Worm (Caenorhabditis elegans) whole organism, L2 larva: ENCODE data around the gene nas-23.

ENCODE experiments used
- C34F6.9 ChIP-seq: fragments of 150-350 bp; optimal IDR thresholded peaks from 2 replicates; lab custom pipeline; 2014; ENCODE audit warnings: missing biosample characterization, missing genetic modification characterization
- F13H6.1 ChIP-seq: sonication (generic microtip); optimal IDR thresholded peaks from 2 replicates; lab custom pipeline; 2016; ENCODE audit warnings: missing genetic modification characterization, missing compliant biosample characterization
- R02D3.7 ChIP-seq: fragments of 150-350 bp; optimal IDR thresholded peaks from 2 replicates; lab custom pipeline; 2014; ENCODE audit warnings: missing biosample characterization, missing genetic modification characterization
- Y55F3AM.14 ChIP-seq: fragments of 200-800 bp; sonication (Bioruptor generic); optimal IDR thresholded peaks from 2 replicates; lab custom pipeline; 2018; ENCODE audit warnings: mild to moderate bottlenecking, missing genetic modification characterization, missing compliant biosample characterization
- ZK546.5 ChIP-seq: sonication (generic microtip); optimal IDR thresholded peaks from 2 replicates; lab custom pipeline; 2017; ENCODE audit warnings: missing biosample characterization, missing genetic modification characterization
- aly-2 ChIP-seq: fragments of 150-350 bp; optimal IDR thresholded peaks from 2 replicates; lab custom pipeline; 2014; ENCODE audit warnings: missing biosample characterization, missing genetic modification characterization
- ama-1 ChIP-seq: fragments of 150-350 bp; optimal IDR thresholded peaks from 2 replicates; lab custom pipeline; 2018; ENCODE audit warnings: inconsistent platforms
- crh-2 ChIP-seq: sonication (generic microtip); optimal IDR thresholded peaks from 2 replicates; lab custom pipeline; 2017; ENCODE audit warnings: missing biosample characterization, missing genetic modification characterization
- dmd-4 ChIP-seq: sonication (generic microtip); optimal IDR thresholded peaks from 2 replicates; lab custom pipeline; 2017; ENCODE audit warnings: missing biosample characterization, missing genetic modification characterization
- egl-27 ChIP-seq: sonication (generic microtip); optimal IDR thresholded peaks from 3 replicates; lab custom pipeline; 2017; ENCODE audit warnings: missing biosample characterization, missing genetic modification reagents, missing genetic modification characterization
- elt-1 ChIP-seq: fragments of 150-350 bp; optimal IDR thresholded peaks from 2 replicates; lab custom pipeline; 2014; ENCODE audit warnings: missing biosample characterization, missing genetic modification characterization
- fos-1 ChIP-seq: fragments of 150-350 bp; optimal IDR thresholded peaks from 2 replicates; lab custom pipeline; 2014; ENCODE audit warnings: missing biosample characterization, missing genetic modification characterization
- gmeb-1 ChIP-seq: fragments of 150-350 bp; optimal IDR thresholded peaks from 2 replicates; lab custom pipeline; 2014; ENCODE audit warnings: missing biosample characterization, missing genetic modification characterization
- lin-11 ChIP-seq: fragments of 150-350 bp; sonication (generic microtip); optimal IDR thresholded peaks from 2 replicates; lab custom pipeline; 2014; ENCODE audit warnings: missing biosample characterization, missing genetic modification characterization, inconsistent platforms, mixed read lengths
- lin-13 ChIP-seq: fragments of 150-350 bp; optimal IDR thresholded peaks from 2 replicates; lab custom pipeline; 2014; ENCODE audit warnings: missing biosample characterization, missing genetic modification reagents, missing genetic modification characterization
- lin-39 ChIP-seq: fragments of 150-350 bp; optimal IDR thresholded peaks from 2 replicates; lab custom pipeline; 2014; ENCODE audit warnings: missing biosample characterization, missing genetic modification reagents, missing genetic modification characterization
- lsy-2 ChIP-seq, 2 experiments: fragments of 150-350 bp in 1 of 2; sonication (generic microtip) in 1 of 2; optimal IDR thresholded peaks; 2 replicates each; lab custom pipeline; 2014 to 2017; ENCODE audit warnings: missing biosample characterization in 2 of 2, missing genetic modification characterization in 2 of 2
- mab-5 ChIP-seq: fragments of 150-350 bp; optimal IDR thresholded peaks from 2 replicates; lab custom pipeline; 2014; ENCODE audit warnings: missing biosample characterization, missing genetic modification characterization
- mdl-1 ChIP-seq, 2 experiments: fragments of 150-350 bp in 1 of 2; sonication (generic microtip) in 1 of 2; optimal IDR thresholded peaks; 2 replicates each; lab custom pipeline; 2017; ENCODE audit warnings: missing biosample characterization in 2 of 2, missing genetic modification characterization in 2 of 2
- nhr-11 ChIP-seq: fragments of 150-350 bp; optimal IDR thresholded peaks from 2 replicates; lab custom pipeline; 2014; ENCODE audit warnings: missing biosample characterization, missing genetic modification characterization
- nhr-12 ChIP-seq: fragments of 150-350 bp; optimal IDR thresholded peaks from 2 replicates; lab custom pipeline; 2014; ENCODE audit warnings: missing biosample characterization, missing genetic modification characterization
- nhr-129 ChIP-seq: fragments of 150-350 bp; optimal IDR thresholded peaks from 2 replicates; lab custom pipeline; 2014; ENCODE audit warnings: missing biosample characterization, missing genetic modification characterization
- nhr-21 ChIP-seq: fragments of 150-350 bp; optimal IDR thresholded peaks from 2 replicates; lab custom pipeline; 2014; ENCODE audit warnings: missing biosample characterization, missing genetic modification characterization
- nhr-237 ChIP-seq: fragments of 150-350 bp; optimal IDR thresholded peaks from 2 replicates; lab custom pipeline; 2014; ENCODE audit warnings: missing biosample characterization, missing genetic modification characterization
- nhr-25 ChIP-seq: fragments of 150-350 bp; sonication (generic microtip); optimal IDR thresholded peaks from 3 replicates; lab custom pipeline; 2014; ENCODE audit warnings: missing biosample characterization, missing genetic modification characterization
- nhr-6 ChIP-seq: fragments of 150-350 bp; optimal IDR thresholded peaks from 2 replicates; lab custom pipeline; 2014; ENCODE audit warnings: missing biosample characterization, missing genetic modification characterization
- nhr-77 ChIP-seq: fragments of 150-350 bp; optimal IDR thresholded peaks from 2 replicates; lab custom pipeline; 2014; ENCODE audit warnings: missing biosample characterization, missing genetic modification characterization
- peb-1 ChIP-seq: fragments of 150-350 bp; optimal IDR thresholded peaks from 2 replicates; lab custom pipeline; 2014; ENCODE audit warnings: missing biosample characterization, missing genetic modification characterization
- sma-3 ChIP-seq: sonication (generic microtip); optimal IDR thresholded peaks from 2 replicates; lab custom pipeline; 2016; ENCODE audit warnings: missing genetic modification reagents, missing genetic modification characterization, missing compliant biosample characterization
- sma-9 ChIP-seq, 2 experiments: fragments of 150-350 bp in 1 of 2; sonication (generic microtip) in 1 of 2; optimal IDR thresholded peaks; 2 replicates each; lab custom pipeline; 2014 to 2016; ENCODE audit warnings: missing genetic modification characterization in 2 of 2, mild to moderate bottlenecking in 1 of 2, missing biosample characterization in 1 of 2, missing compliant biosample characterization in 1 of 2, missing genetic modification reagents in 1 of 2, moderate library complexity in 1 of 2
- snpc-4 ChIP-seq: fragments of 150-350 bp; optimal IDR thresholded peaks from 2 replicates; lab custom pipeline; 2014; ENCODE audit warnings: missing biosample characterization, missing genetic modification characterization
- unc-55 ChIP-seq: fragments of 150-350 bp; sonication (generic microtip); optimal IDR thresholded peaks from 3 replicates; lab custom pipeline; 2014; ENCODE audit warnings: missing biosample characterization, missing genetic modification reagents, missing genetic modification characterization
- unc-62 ChIP-seq: fragments of 150-350 bp; optimal IDR thresholded peaks from 2 replicates; lab custom pipeline; 2014; ENCODE audit warnings: missing biosample characterization, missing genetic modification reagents, missing genetic modification characterization
- zag-1 ChIP-seq: fragments of 150-350 bp; optimal IDR thresholded peaks from 2 replicates; lab custom pipeline; 2014; ENCODE audit warnings: missing biosample characterization, missing genetic modification characterization
- ztf-1 ChIP-seq: fragments of 200-800 bp; sonication (Bioruptor generic); conservative IDR thresholded peaks from 2 replicates; pipeline ENCODE4 v1.3.6; 2022; ENCODE audit warnings: missing genetic modification characterization, missing compliant biosample characterization
- ztf-11 ChIP-seq: sonication (generic microtip); optimal IDR thresholded peaks from 2 replicates; lab custom pipeline; 2017; ENCODE audit warnings: missing biosample characterization, missing genetic modification characterization
- ztf-4 ChIP-seq: fragments of 150-350 bp; optimal IDR thresholded peaks from 2 replicates; lab custom pipeline; 2014; ENCODE audit warnings: missing biosample characterization, missing genetic modification characterization

The nas-23 gene

DNA sequence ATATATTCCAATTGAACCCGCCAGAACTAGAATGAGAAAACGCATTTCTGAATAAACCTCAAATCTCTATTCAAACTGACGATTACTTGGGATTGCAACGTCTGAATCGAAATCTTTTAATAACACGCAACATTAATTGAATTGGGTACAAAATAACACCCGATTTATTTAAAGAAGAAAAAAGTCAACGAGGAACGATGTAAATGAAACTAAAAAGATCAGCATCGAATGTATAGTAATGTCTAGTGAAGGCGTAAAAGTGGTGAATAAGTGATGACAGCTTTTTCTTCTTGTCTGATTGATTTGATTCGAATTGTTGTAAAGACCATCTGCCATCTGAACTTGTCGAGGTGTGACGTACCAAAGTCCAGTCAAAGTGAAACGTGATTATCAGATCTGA, at the start of gene nas-23:
nas-23 (minus strand) TSS at position 101 of the 400 bp plus-strand sequence.
- TF ChIP-seq elt-1 (no peak), ztf-11 (tag; lab: Kevin White, UChicago) (no peak), nhr-6 (tag; lab: Kevin White, UChicago) (no peak), nhr-25 (tag; lab: Kevin White, UChicago) (no peak), R02D3.7 (tag; lab: Kevin White, UChicago) (no peak), nhr-237 (tag; lab: Kevin White, UChicago) (no peak), unc-62 (no peak), nhr-12 (tag; lab: Kevin White, UChicago) (no peak), lin-13 (GFP tag; lab: Kevin White, UChicago) (no peak), mab-5 (tag; lab: Kevin White, UChicago) (no peak), lin-11 (no peak), sma-3 (GFP tag; lab: Kevin White, UChicago) (no peak), gmeb-1 (tag; lab: Kevin White, UChicago) (no peak), snpc-4 (tag; lab: Kevin White, UChicago) (no peak), zag-1 (tag; lab: Kevin White, UChicago) (no peak), ztf-1 (no peak), F13H6.1 (tag; lab: Kevin White, UChicago) (no peak), egl-27 (no peak)

DNA sequence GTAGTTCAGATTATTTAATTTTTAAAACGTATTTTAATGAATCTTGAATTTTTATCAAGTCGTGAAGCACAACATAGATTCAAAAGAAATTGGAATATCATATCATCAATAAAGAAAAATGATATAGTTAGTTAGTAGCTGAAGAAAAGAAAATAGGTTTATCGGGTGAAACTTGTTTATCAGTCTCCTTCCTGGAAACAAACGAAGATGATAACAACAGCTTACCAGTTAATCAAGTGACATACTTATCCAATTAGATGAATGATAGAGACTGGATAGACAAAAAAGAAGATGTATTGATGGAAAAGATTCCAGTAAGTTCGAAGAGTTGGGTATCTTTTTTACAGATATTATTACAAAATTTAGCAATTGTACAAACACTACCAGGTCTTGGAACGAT, 49.5 kb upstream of the nas-23 start:
- TF ChIP-seq mab-5 (tag; lab: Kevin White, UChicago) = no peak
- no peak for TF ChIP-seq R02D3.7 (tag; lab: Kevin White, UChicago)
- TF ChIP-seq nhr-129 (tag; lab: Kevin White, UChicago) = no peak
- TF ChIP-seq ztf-1 = no peak
- TF ChIP-seq unc-62 = no peak
- TF ChIP-seq nhr-21 = no peak
- no peak for TF ChIP-seq ama-1 (lab: Kevin White, UChicago)
- no peak for TF ChIP-seq nhr-77 (tag; lab: Kevin White, UChicago)
- no peak for TF ChIP-seq dmd-4
- TF ChIP-seq ZK546.5 (tag; lab: Kevin White, UChicago) = no peak
- TF ChIP-seq nhr-11 (tag; lab: Kevin White, UChicago) = no peak
- TF ChIP-seq, all 48 proteins: peak for 0

DNA sequence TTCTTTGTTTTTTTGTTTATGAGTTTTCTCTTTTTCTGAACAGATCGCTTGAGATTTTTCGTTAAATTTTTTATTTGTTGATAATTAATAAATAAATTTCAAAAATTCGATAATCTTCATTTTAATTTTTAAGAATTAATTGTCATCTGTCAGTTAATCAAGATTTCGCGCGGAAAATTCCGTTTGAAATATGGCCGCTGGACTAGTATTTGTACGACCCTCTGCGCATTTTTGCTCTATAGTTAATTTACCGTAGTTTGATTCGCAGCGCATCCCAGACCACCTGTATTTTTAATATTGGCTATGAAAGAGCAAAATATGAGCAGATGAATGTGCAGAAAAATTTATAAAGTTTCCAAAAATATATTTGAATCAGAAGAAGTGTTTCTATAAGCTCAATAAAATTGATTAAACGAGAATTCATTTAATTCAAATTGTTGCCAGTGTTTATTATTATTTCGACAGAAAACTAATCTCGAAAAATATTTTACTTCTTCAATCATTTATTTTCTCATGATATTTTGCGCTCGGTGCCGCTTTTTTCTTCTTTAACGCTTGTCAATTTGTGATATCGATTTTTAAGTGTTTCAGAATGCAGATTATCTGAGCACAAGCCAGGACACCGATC, 44.2 kb upstream of the nas-23 start, which contains the start of gene nfi-1:
nfi-1 (plus strand) TSS at position 578 of the 628 bp plus-strand sequence.
- no peak for TF ChIP-seq mdl-1 (tag; optimal IDR thresholded peaks at IDR 0.05; lab: Kevin White, UChicago)
- peak; percentile 59 for TF ChIP-seq unc-55 (GFP tag; lab: Kevin White, UChicago)
- no peak for TF ChIP-seq Y55F3AM.14
- TF ChIP-seq nhr-237 (tag; lab: Kevin White, UChicago) = no peak
- TF ChIP-seq crh-2 (tag; lab: Kevin White, UChicago) = peak; percentile 36
- TF ChIP-seq peb-1 (tag; lab: Kevin White, UChicago) = no peak
- peak; percentile 70 for TF ChIP-seq C34F6.9 (tag; lab: Kevin White, UChicago)
- TF ChIP-seq gmeb-1 (tag; lab: Kevin White, UChicago) = peak; percentile 27
- no peak for TF ChIP-seq nhr-21
- TF ChIP-seq lsy-2 (tag; optimal IDR thresholded peaks at IDR 0.05; lab: Kevin White, UChicago) = peak; percentile 3 to 95
- no peak for TF ChIP-seq ama-1 (lab: Kevin White, UChicago)
- TF ChIP-seq sma-9 (GFP tag; optimal IDR thresholded peaks at IDR 0.05; lab: Kevin White, UChicago) = peak; percentile 62
- TF ChIP-seq sma-9 (tag; optimal IDR thresholded peaks at IDR 0.05; lab: Kevin White, UChicago) = no peak
- no peak for TF ChIP-seq aly-2 (tag; lab: Kevin White, UChicago)
- no peak for TF ChIP-seq nhr-25 (tag; lab: Kevin White, UChicago)
- no peak for TF ChIP-seq ztf-11 (tag; lab: Kevin White, UChicago)
- no peak for TF ChIP-seq nhr-12 (tag; lab: Kevin White, UChicago)
- TF ChIP-seq lin-39 (tag; lab: Kevin White, UChicago) = no peak
- TF ChIP-seq lin-13 (GFP tag; lab: Kevin White, UChicago) = peak; percentile 32
- peak; percentile 45 for TF ChIP-seq nhr-129 (tag; lab: Kevin White, UChicago)
- TF ChIP-seq sma-3 (GFP tag; lab: Kevin White, UChicago) = peak; percentile 18

DNA sequence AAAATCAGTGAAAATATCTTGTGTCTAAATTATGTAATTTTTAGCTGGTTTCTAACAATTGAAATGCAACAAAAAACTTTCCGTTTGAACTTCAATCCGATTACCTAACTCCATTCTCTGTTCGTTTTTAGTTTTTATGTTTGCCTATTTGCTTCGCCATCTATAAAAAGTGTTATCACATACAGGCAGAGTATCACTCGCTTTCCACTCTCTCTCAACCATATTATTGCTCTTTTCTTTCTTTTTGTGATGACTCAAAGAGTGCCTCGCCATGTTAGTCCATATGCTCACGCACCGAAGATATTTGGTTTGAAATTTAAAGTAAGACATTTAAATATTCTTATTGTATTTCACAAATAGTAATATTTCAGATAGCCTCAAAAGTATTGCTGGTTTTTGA, 41.4 kb upstream of the nas-23 start, which contains the start of gene ZK1290.13:
ZK1290.13 (plus strand) TSS at position 73 of the 400 bp plus-strand sequence.
- TF ChIP-seq ztf-4 (no peak), crh-2 (tag; lab: Kevin White, UChicago) (peak; percentile 14), fos-1 (tag; lab: Kevin White, UChicago) (peak; percentile 70)
- TF ChIP-seq, all 48 proteins: peak for 2
